Worm (Caenorhabditis elegans): ENCODE results near the gene sas-7.

- TF ChIP-seq ceh-82 (tag; optimal IDR thresholded peaks at IDR 0.05): no peak
- TF ChIP-seq irx-1 (tag; optimal IDR thresholded peaks at IDR 0.05): no peak
- TF ChIP-seq lsy-2 (tag; optimal IDR thresholded peaks at IDR 0.05): no peak
- no peak for TF ChIP-seq snpc-4 (tag; optimal IDR thresholded peaks at IDR 0.05)
- no peak for TF ChIP-seq tbx-2 (tag; optimal IDR thresholded peaks at IDR 0.05)
- TF ChIP-seq egl-27 (tag; optimal IDR thresholded peaks at IDR 0.05): no peak
- TF ChIP-seq nhr-237 (tag; optimal IDR thresholded peaks at IDR 0.05): no peak
- no peak for TF ChIP-seq pag-3 (tag; optimal IDR thresholded peaks at IDR 0.05; ENCODE audit: borderline replicate concordance, insufficient read depth)
- TF ChIP-seq nhr-90 (tag; optimal IDR thresholded peaks at IDR 0.05; ENCODE audit: poor library complexity): no peak
- no peak for TF ChIP-seq rnt-1 (tag; optimal IDR thresholded peaks at IDR 0.05)
- TF ChIP-seq ztf-4 (tag; optimal IDR thresholded peaks at IDR 0.05): no peak
These were observed 27.5 kb upstream of the sas-7 start for ce11 chrIII:10293362-10293761.
